Worm (Caenorhabditis elegans): ENCODE measurements around the gene aagr-1.

aagr-1 gene

DNA sequence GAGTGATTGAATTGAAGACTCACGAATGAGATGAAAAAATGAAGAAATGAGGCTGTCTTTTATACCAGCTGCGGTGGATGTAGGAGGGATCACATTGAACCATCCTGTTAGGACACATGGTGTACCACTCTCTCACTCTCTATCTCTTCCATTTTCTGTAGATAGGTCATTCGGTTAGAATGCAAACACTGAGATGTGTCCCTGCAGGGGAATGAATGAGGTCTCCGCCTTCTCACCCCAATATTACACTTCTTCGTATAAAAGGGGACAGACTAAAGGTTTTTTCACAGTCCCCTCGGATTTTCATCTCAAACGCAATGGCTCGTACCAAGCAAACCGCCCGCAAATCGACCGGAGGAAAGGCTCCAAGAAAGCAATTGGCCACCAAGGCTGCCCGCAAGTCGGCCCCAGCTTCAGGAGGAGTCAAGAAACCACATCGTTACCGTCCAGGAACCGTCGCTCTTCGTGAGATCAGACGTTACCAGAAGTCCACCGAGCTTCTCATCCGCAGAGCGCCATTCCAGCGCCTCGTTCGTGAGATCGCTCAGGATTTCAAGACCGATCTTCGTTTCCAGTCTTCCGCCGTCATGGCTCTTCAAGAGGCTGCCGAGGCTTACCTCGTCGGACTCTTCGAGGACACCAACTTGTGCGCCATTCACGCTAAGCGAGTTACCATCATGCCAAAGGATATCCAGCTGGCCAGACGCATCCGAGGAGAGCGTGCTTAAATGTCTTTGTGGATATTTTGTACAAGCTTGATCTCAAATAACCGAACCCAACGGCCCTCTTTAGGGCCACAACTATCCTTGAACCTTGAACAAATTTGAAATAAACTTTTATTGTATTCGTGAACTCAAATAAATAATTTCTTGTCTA lies 32.1 kb upstream of the aagr-1 start, which contains the start of gene his-32 (continued):
- no peak for TF ChIP-seq nhr-11 (tag; optimal IDR thresholded peaks at IDR 0.05)
- TF ChIP-seq C38D4.7 (GFP tag; optimal IDR thresholded peaks at IDR 0.05): no peak
- no peak for TF ChIP-seq ceh-9 (tag; optimal IDR thresholded peaks at IDR 0.05)
- no peak for TF ChIP-seq elt-4 (tag; optimal IDR thresholded peaks at IDR 0.05)
- peak; percentile 90 for TF ChIP-seq ref-2 (tag; optimal IDR thresholded peaks at IDR 0.05)
- no peak for TF ChIP-seq hlh-13 (GFP tag; optimal IDR thresholded peaks at IDR 0.05)
- TF ChIP-seq ceh-24 (tag; optimal IDR thresholded peaks at IDR 0.05): no peak
- peak; percentile 81 for TF ChIP-seq tbx-2 (tag; optimal IDR thresholded peaks at IDR 0.05)
- TF ChIP-seq hlh-8 (tag; optimal IDR thresholded peaks at IDR 0.05): no peak
- TF ChIP-seq ama-1 (optimal IDR thresholded peaks at IDR 0.05): peak; percentile 89
- no peak for TF ChIP-seq unc-86 (tag; optimal IDR thresholded peaks at IDR 0.05)
- no peak for TF ChIP-seq Y22D7AL.16 (tag; optimal IDR thresholded peaks at IDR 0.05)
- no peak for TF ChIP-seq ets-4 (tag; optimal IDR thresholded peaks at IDR 0.05)
- peak; percentile 85 for TF ChIP-seq pax-1 (tag; optimal IDR thresholded peaks at IDR 0.05)
- TF ChIP-seq fax-1 (tag; optimal IDR thresholded peaks at IDR 0.05): no peak
- no peak for TF ChIP-seq unc-42 (tag; optimal IDR thresholded peaks at IDR 0.05)
- no peak for TF ChIP-seq hlh-6 (tag; optimal IDR thresholded peaks at IDR 0.05)
- TF ChIP-seq ceh-14 (tag; optimal IDR thresholded peaks at IDR 0.05): no peak
- TF ChIP-seq pha-4 (tag; optimal IDR thresholded peaks at IDR 0.05): no peak
- TF ChIP-seq K09A11.1 (tag; optimal IDR thresholded peaks at IDR 0.05; ENCODE audit: insufficient read depth): no peak
- TF ChIP-seq pqm-1 (tag; optimal IDR thresholded peaks at IDR 0.05): no peak
- no peak for TF ChIP-seq T23F11.4 (GFP tag; optimal IDR thresholded peaks at IDR 0.05)
- no peak for TF ChIP-seq ceh-22 (tag; optimal IDR thresholded peaks at IDR 0.05)
- peak; percentile 34 for TF ChIP-seq dve-1 (tag; optimal IDR thresholded peaks at IDR 0.05)
- peak; percentile 26 for TF ChIP-seq fkh-6 (tag; optimal IDR thresholded peaks at IDR 0.05)
- TF ChIP-seq npax-4 (tag; optimal IDR thresholded peaks at IDR 0.05): no peak
- TF ChIP-seq nfya-1 (tag; optimal IDR thresholded peaks at IDR 0.05): peak; percentile 75
- TF ChIP-seq che-1 (tag; optimal IDR thresholded peaks at IDR 0.05): no peak
- no peak for TF ChIP-seq ceh-18 (tag; optimal IDR thresholded peaks at IDR 0.05)
- TF ChIP-seq ceh-31 (tag; optimal IDR thresholded peaks at IDR 0.05): peak; percentile 86
- peak; percentile 24 for TF ChIP-seq C08G9.2 (tag; optimal IDR thresholded peaks at IDR 0.05)
- no peak for TF ChIP-seq sox-4 (tag; optimal IDR thresholded peaks at IDR 0.05)
- peak; percentile 83 for TF ChIP-seq sox-2 (GFP tag; IDR thresholded peaks at IDR 0.05)
- TF ChIP-seq rnt-1 (tag; optimal IDR thresholded peaks at IDR 0.05): peak; percentile 34
- no peak for TF ChIP-seq syd-9 (tag; optimal IDR thresholded peaks at IDR 0.05)
- TF ChIP-seq ceh-2 (tag; optimal IDR thresholded peaks at IDR 0.05): peak; percentile 52
- peak; percentile 41 for TF ChIP-seq pat-9 (tag; optimal IDR thresholded peaks at IDR 0.05)
- TF ChIP-seq hlh-15 (tag; optimal IDR thresholded peaks at IDR 0.05): no peak
- no peak for TF ChIP-seq odd-2 (tag; optimal IDR thresholded peaks at IDR 0.05)
- TF ChIP-seq ahr-1 (tag; optimal IDR thresholded peaks at IDR 0.05): no peak
- TF ChIP-seq sdc-2 (tag; optimal IDR thresholded peaks at IDR 0.05): peak; percentile 56
- no peak for TF ChIP-seq nhr-232 (tag; optimal IDR thresholded peaks at IDR 0.05)

DNA sequence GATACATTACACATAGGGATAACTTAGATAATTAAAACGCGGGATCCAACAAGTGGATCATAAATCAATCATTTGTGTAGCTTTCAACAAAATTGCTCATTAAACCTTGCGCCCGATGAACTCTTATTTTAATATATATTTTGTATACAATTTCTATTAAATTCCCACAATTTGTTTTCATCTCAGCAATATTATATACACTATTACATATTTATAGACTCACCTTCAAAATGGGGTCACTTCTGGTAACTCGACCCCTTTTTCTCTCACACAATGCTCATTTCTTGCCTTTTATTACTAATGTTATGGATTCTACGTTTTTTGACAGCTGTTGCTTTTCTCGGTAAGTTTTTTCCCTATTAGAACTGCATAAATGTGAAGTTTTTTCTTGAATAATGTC lies 26.7 kb upstream of the aagr-1 start, which contains the start of gene lgc-6:
Gene lgc-6, plus strand, starts transcription at position 301 of the 400 bp plus-strand sequence.
- TF ChIP-seq eyg-1 (tag; optimal IDR thresholded peaks at IDR 0.05): no peak
- no peak for TF ChIP-seq ceh-45 (GFP tag; IDR thresholded peaks at IDR 0.05)
- TF ChIP-seq C08G9.2 (tag; optimal IDR thresholded peaks at IDR 0.05): no peak
- TF ChIP-seq lim-6 (tag; optimal IDR thresholded peaks at IDR 0.05): no peak
- no peak for TF ChIP-seq ceh-2 (tag; optimal IDR thresholded peaks at IDR 0.05)
- TF ChIP-seq elt-4 (tag; optimal IDR thresholded peaks at IDR 0.05): no peak
- no peak for TF ChIP-seq unc-55 (GFP tag; optimal IDR thresholded peaks at IDR 0.05)
- no peak for TF ChIP-seq ceh-18 (tag; optimal IDR thresholded peaks at IDR 0.05)
- no peak for TF ChIP-seq pha-4 (tag; optimal IDR thresholded peaks at IDR 0.05)
- no peak for TF ChIP-seq ama-1 (optimal IDR thresholded peaks at IDR 0.05)
- TF ChIP-seq hlh-15 (tag; optimal IDR thresholded peaks at IDR 0.05): no peak
- no peak for TF ChIP-seq nhr-11 (tag; optimal IDR thresholded peaks at IDR 0.05)
- TF ChIP-seq pag-3 (tag; optimal IDR thresholded peaks at IDR 0.05; ENCODE audit: borderline replicate concordance): no peak
- no peak for TF ChIP-seq gmeb-2 (tag; optimal IDR thresholded peaks at IDR 0.05)
- TF ChIP-seq ceh-48 (tag; optimal IDR thresholded peaks at IDR 0.05): no peak
- no peak for TF ChIP-seq zip-5 (tag; optimal IDR thresholded peaks at IDR 0.05)
- no peak for TF ChIP-seq elt-2 (tag; optimal IDR thresholded peaks at IDR 0.05)
- TF ChIP-seq rnt-1 (tag; optimal IDR thresholded peaks at IDR 0.05): no peak
- no peak for TF ChIP-seq C38D4.7 (GFP tag; optimal IDR thresholded peaks at IDR 0.05)
